Fruit fly (Drosophila melanogaster): ENCODE data around the gene MED7.

DNA sequence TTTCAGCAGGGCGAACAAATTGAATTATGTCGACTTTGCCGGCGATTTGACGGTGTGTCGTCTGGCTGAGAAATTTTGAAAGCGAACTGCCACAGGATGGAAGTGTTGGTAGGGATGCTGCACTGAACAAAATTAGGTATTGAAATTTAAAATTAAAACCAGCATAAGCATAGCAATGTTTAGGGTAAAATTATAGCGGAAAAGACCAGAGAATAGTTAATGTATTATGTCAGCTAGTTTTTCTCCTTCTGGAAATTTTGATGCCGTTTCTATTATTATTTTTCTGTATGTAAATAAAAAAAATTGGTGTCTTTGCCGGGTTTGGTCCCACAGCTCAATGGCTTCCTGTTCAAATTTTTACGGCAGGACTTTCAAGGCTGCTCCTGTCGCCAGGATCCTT, 34.1 kb downstream of the MED7 start:
- TF ChIP-seq eg (GFP tag; IDR thresholded peaks at IDR 0.05) (no peak), CG10631 (GFP tag; optimal IDR thresholded peaks at IDR 0.05) (no peak), salr (GFP tag; optimal IDR thresholded peaks at IDR 0.05) (no peak), topi (GFP tag; optimal IDR thresholded peaks at IDR 0.05) (no peak), CG10669 (GFP tag; optimal IDR thresholded peaks at IDR 0.05) (no peak)

Data from whole organism, prepupa.